Worm (Caenorhabditis elegans) whole organism, L2 larva: ENCODE data around the gene C07A9.10.

Source experiments
- lin-13 ChIP-seq: fragments of 150-350 bp; optimal IDR thresholded peaks from 2 replicates; lab custom pipeline; 2014; ENCODE audit warnings: missing biosample characterization, missing genetic modification reagents, missing genetic modification characterization
- mab-5 ChIP-seq: fragments of 150-350 bp; optimal IDR thresholded peaks from 2 replicates; lab custom pipeline; 2014; ENCODE audit warnings: missing biosample characterization, missing genetic modification characterization
- nhr-12 ChIP-seq: fragments of 150-350 bp; optimal IDR thresholded peaks from 2 replicates; lab custom pipeline; 2014; ENCODE audit warnings: missing biosample characterization, missing genetic modification characterization
- nhr-25 ChIP-seq: fragments of 150-350 bp; sonication (generic microtip); optimal IDR thresholded peaks from 3 replicates; lab custom pipeline; 2014; ENCODE audit warnings: missing biosample characterization, missing genetic modification characterization
- nhr-77 ChIP-seq: fragments of 150-350 bp; optimal IDR thresholded peaks from 2 replicates; lab custom pipeline; 2014; ENCODE audit warnings: missing biosample characterization, missing genetic modification characterization
- peb-1 ChIP-seq: fragments of 150-350 bp; optimal IDR thresholded peaks from 2 replicates; lab custom pipeline; 2014; ENCODE audit warnings: missing biosample characterization, missing genetic modification characterization
- skn-1 ChIP-seq: sonication (generic microtip); optimal IDR thresholded peaks from 2 replicates; lab custom pipeline; 2017; ENCODE audit warnings: missing biosample characterization, missing genetic modification characterization
- unc-62 ChIP-seq: fragments of 150-350 bp; optimal IDR thresholded peaks from 2 replicates; lab custom pipeline; 2014; ENCODE audit warnings: missing biosample characterization, missing genetic modification reagents, missing genetic modification characterization

- TF ChIP-seq peb-1 (tag; lab: Kevin White, UChicago) (no peak), unc-62 (GFP tag; lab: Kevin White, UChicago) (no peak), nhr-12 (no peak), skn-1 (no peak), nhr-77 (tag; lab: Kevin White, UChicago) (no peak), nhr-25 (no peak), lin-13 (GFP tag; lab: Kevin White, UChicago) (no peak), mab-5 (no peak)
Measured at ce11 chrIII:9655802-9656201, 30.1 kb downstream of the C07A9.10 start, which contains the start of gene C15H7.4.
